Worm (Caenorhabditis elegans) whole organism, young adult: ENCODE measurements around the gene npax-2.

Source experiments
- B0035.1 ChIP-seq: sonication (generic microtip); optimal IDR thresholded peaks from 2 replicates; lab custom pipeline; 2016; ENCODE audit warnings: missing genetic modification characterization, mild to moderate bottlenecking, missing compliant biosample characterization, missing genotype, missing genetic modification reagents
- D2030.7 ChIP-seq: fragments of 200-800 bp; sonication (Bioruptor generic); IDR thresholded peaks from 2 replicates; pipeline ENCODE4 v1.3.6; 2022; ENCODE audit warnings: missing genetic modification reagents, missing genetic modification characterization, missing compliant biosample characterization
- F22D6.2 ChIP-seq: sonication (generic microtip); optimal IDR thresholded peaks from 2 replicates; lab custom pipeline; 2016; ENCODE audit warnings: mild to moderate bottlenecking, missing genetic modification characterization, missing compliant biosample characterization
- F23B12.7 ChIP-seq: sonication (generic microtip); optimal IDR thresholded peaks from 2 replicates; lab custom pipeline; 2017; ENCODE audit warnings: missing genetic modification characterization, mild to moderate bottlenecking, missing compliant biosample characterization, antibody characterized with exemption, moderate library complexity; ENCODE audit not compliant: insufficient read depth
- F57A8.1 ChIP-seq: fragments of 200-800 bp; sonication (Bioruptor generic); optimal IDR thresholded peaks from 2 replicates; lab custom pipeline; 2018; ENCODE audit warnings: mild to moderate bottlenecking, missing genetic modification characterization, moderate library complexity, missing compliant biosample characterization
- F57C9.4 ChIP-seq: sonication (generic microtip); optimal IDR thresholded peaks from 2 replicates; lab custom pipeline; 2017; ENCODE audit warnings: mild to moderate bottlenecking, missing genetic modification characterization, missing compliant biosample characterization
- Y53G8AR.9 ChIP-seq: fragments of 200-800 bp; sonication (Bioruptor generic); conservative IDR thresholded peaks from 2 replicates; pipeline ENCODE4 v1.3.6; 2022; ENCODE audit warnings: missing genetic modification reagents, missing genetic modification characterization, missing compliant biosample characterization
- Y56A3A.18 ChIP-seq: fragments of 200-800 bp; sonication (Bioruptor generic); IDR thresholded peaks from 2 replicates; pipeline ENCODE4 v1.3.6; 2022; ENCODE audit warnings: missing genetic modification reagents, missing genetic modification characterization, missing compliant biosample characterization
- ZK185.1 ChIP-seq: sonication (generic microtip); optimal IDR thresholded peaks from 2 replicates; lab custom pipeline; 2016; ENCODE audit warnings: mild to moderate bottlenecking, missing genetic modification characterization, missing compliant biosample characterization; ENCODE audit not compliant: poor library complexity, severe bottlenecking
- attf-3 ChIP-seq: fragments of 200-800 bp; sonication (Bioruptor generic); conservative IDR thresholded peaks from 2 replicates; pipeline ENCODE4 v1.3.6; 2022; ENCODE audit warnings: missing genetic modification reagents, missing genetic modification characterization, missing compliant biosample characterization
- attf-6 ChIP-seq: fragments of 200-800 bp; sonication (Bioruptor generic); IDR thresholded peaks from 2 replicates; pipeline ENCODE4 v1.3.6; 2022; ENCODE audit warnings: missing genetic modification reagents, missing genetic modification characterization, missing compliant biosample characterization
- ccch-3 ChIP-seq: fragments of 200-800 bp; sonication (Bioruptor generic); optimal IDR thresholded peaks from 2 replicates; lab custom pipeline; 2018; ENCODE audit warnings: mild to moderate bottlenecking, missing genetic modification characterization, missing compliant biosample characterization
- cebp-2 ChIP-seq: fragments of 200-800 bp; sonication (Bioruptor generic); IDR thresholded peaks from 2 replicates; pipeline ENCODE4 v1.3.6; 2022; ENCODE audit warnings: missing genetic modification characterization, missing compliant biosample characterization
- ceh-27 ChIP-seq: fragments of 200-800 bp; sonication (Bioruptor generic); optimal IDR thresholded peaks from 2 replicates; lab custom pipeline; 2018; ENCODE audit warnings: mild to moderate bottlenecking, missing genetic modification characterization, moderate library complexity, missing compliant biosample characterization
- ceh-79 ChIP-seq: sonication (generic microtip); optimal IDR thresholded peaks from 2 replicates; lab custom pipeline; 2017; ENCODE audit warnings: mild to moderate bottlenecking, missing genetic modification characterization, missing compliant biosample characterization
- egl-44 ChIP-seq: fragments of 200-800 bp; sonication (Bioruptor generic); IDR thresholded peaks from 2 replicates; pipeline ENCODE4 v1.3.6; 2022; ENCODE audit warnings: missing genetic modification reagents, missing genetic modification characterization, missing compliant biosample characterization
- egrh-3 ChIP-seq: fragments of 200-800 bp; sonication (Bioruptor generic); IDR thresholded peaks from 2 replicates; pipeline ENCODE4 v1.3.6; 2022; ENCODE audit warnings: missing genetic modification reagents, missing genetic modification characterization, missing compliant biosample characterization
- ekl-4 ChIP-seq: fragments of 200-800 bp; sonication (Bioruptor generic); IDR thresholded peaks from 2 replicates; pipeline ENCODE4 v1.3.6; 2022; ENCODE audit warnings: missing genetic modification reagents, missing genetic modification characterization, missing compliant biosample characterization
- ets-4 ChIP-seq: fragments of 200-800 bp; sonication (Bioruptor generic); optimal IDR thresholded peaks from 2 replicates; lab custom pipeline; 2018; ENCODE audit warnings: mild to moderate bottlenecking, missing genetic modification characterization, missing compliant biosample characterization
- fkh-3 ChIP-seq: sonication (generic microtip); optimal IDR thresholded peaks from 2 replicates; lab custom pipeline; 2016; ENCODE audit warnings: mild to moderate bottlenecking, missing genetic modification characterization, missing compliant biosample characterization
- him-1 ChIP-seq: sonication (generic microtip); optimal IDR thresholded peaks from 2 replicates; lab custom pipeline; 2016; ENCODE audit warnings: missing genotype, missing genetic modification reagents, missing genetic modification characterization, missing compliant biosample characterization
- hlh-26 ChIP-seq: fragments of 200-800 bp; sonication (Bioruptor generic); conservative IDR thresholded peaks from 2 replicates; pipeline ENCODE4 v1.3.6; 2022; ENCODE audit warnings: missing genetic modification reagents, missing genetic modification characterization, missing compliant biosample characterization
- hmg-1.2 ChIP-seq: fragments of 200-800 bp; sonication (Bioruptor generic); IDR thresholded peaks from 2 replicates; pipeline ENCODE4 v1.3.6; 2022; ENCODE audit warnings: missing genetic modification reagents, missing genetic modification characterization, missing compliant biosample characterization
- lag-1 ChIP-seq: fragments of 200-800 bp; sonication (Bioruptor generic); IDR thresholded peaks from 2 replicates; pipeline ENCODE4 v1.3.6; 2022; ENCODE audit warnings: missing genetic modification reagents, missing genetic modification characterization, missing compliant biosample characterization
- lin-26 ChIP-seq: fragments of 200-800 bp; sonication (Bioruptor generic); IDR thresholded peaks from 2 replicates; pipeline ENCODE4 v1.3.6; 2022; ENCODE audit warnings: missing genetic modification reagents, missing genetic modification characterization, missing compliant biosample characterization
- lin-40 ChIP-seq: sonication (generic microtip); optimal IDR thresholded peaks from 2 replicates; lab custom pipeline; 2016; ENCODE audit warnings: missing genetic modification characterization, mild to moderate bottlenecking, missing compliant biosample characterization, missing genotype, missing genetic modification reagents
- lin-54 ChIP-seq: fragments of 200-800 bp; sonication (Bioruptor generic); optimal IDR thresholded peaks from 2 replicates; lab custom pipeline; 2018; ENCODE audit warnings: mild to moderate bottlenecking, missing genetic modification characterization, missing compliant biosample characterization
- madf-8 ChIP-seq: fragments of 200-800 bp; sonication (Bioruptor generic); conservative IDR thresholded peaks from 2 replicates; pipeline ENCODE4 v1.3.6; 2022; ENCODE audit warnings: missing genetic modification reagents, missing genetic modification characterization, missing compliant biosample characterization
- nhr-179 ChIP-seq: sonication (generic microtip); optimal IDR thresholded peaks from 2 replicates; lab custom pipeline; 2016; ENCODE audit warnings: mild to moderate bottlenecking, missing genetic modification characterization, missing compliant biosample characterization
- nhr-27 ChIP-seq: fragments of 200-800 bp; sonication (Bioruptor generic); optimal IDR thresholded peaks from 2 replicates; lab custom pipeline; 2018; ENCODE audit warnings: mild to moderate bottlenecking, missing genetic modification characterization, moderate library complexity, missing compliant biosample characterization
- pbrm-1 ChIP-seq: fragments of 200-800 bp; sonication (Bioruptor generic); IDR thresholded peaks from 2 replicates; pipeline ENCODE4 v1.3.6; 2022; ENCODE audit warnings: missing genetic modification reagents, missing genetic modification characterization, missing compliant biosample characterization
- somi-1 ChIP-seq: fragments of 200-800 bp; sonication (Bioruptor generic); optimal IDR thresholded peaks from 2 replicates; lab custom pipeline; 2018; ENCODE audit warnings: mild to moderate bottlenecking, missing genetic modification characterization, missing compliant biosample characterization
- xnd-1 ChIP-seq: sonication (generic microtip); optimal IDR thresholded peaks from 2 replicates; lab custom pipeline; 2016; ENCODE audit warnings: missing genotype, missing genetic modification reagents, missing genetic modification characterization, missing compliant biosample characterization
- ztf-18 ChIP-seq: sonication (generic microtip); optimal IDR thresholded peaks from 2 replicates; lab custom pipeline; 2016; ENCODE audit warnings: missing genotype, mild to moderate bottlenecking, missing genetic modification characterization, missing compliant biosample characterization
- ztf-25 ChIP-seq: fragments of 200-800 bp; sonication (Bioruptor generic); IDR thresholded peaks from 2 replicates; pipeline ENCODE4 v1.3.6; 2022; ENCODE audit warnings: missing genetic modification reagents, missing genetic modification characterization, missing compliant biosample characterization
- ztf-28 ChIP-seq: fragments of 200-800 bp; sonication (Bioruptor generic); IDR thresholded peaks from 2 replicates; pipeline ENCODE4 v1.3.6; 2022; ENCODE audit warnings: missing genetic modification reagents, missing genetic modification characterization, missing compliant biosample characterization

The npax-2 gene

ce11 chrX:2163084-2163483 is 13.2 kb upstream of the npax-2 start, which contains the start of gene pdf-2 (continued):
- no peak for TF ChIP-seq nhr-179 (tag; lab: Kevin White, UChicago)
- TF ChIP-seq, all 124 proteins: peak for 0

ce11 chrX:2157855-2158254 is 7.9 kb upstream of the npax-2 start:
- TF ChIP-seq ztf-25 (no peak), fkh-3 (tag; lab: Kevin White, UChicago) (no peak), ccch-3 (GFP tag; lab: Kevin White, UChicago) (no peak), ZK185.1 (tag; lab: Kevin White, UChicago) (no peak), somi-1 (GFP tag; lab: Kevin White, UChicago) (no peak), ztf-18 (tag; lab: Kevin White, UChicago) (no peak), egrh-3 (GFP tag; lab: Robert Waterston, UW) (no peak), madf-8 (GFP tag; lab: Robert Waterston, UW) (no peak), cebp-2 (GFP tag; lab: Robert Waterston, UW) (no peak), egl-44 (GFP tag; lab: Robert Waterston, UW) (no peak), xnd-1 (tag; lab: Kevin White, UChicago) (no peak), F23B12.7 (tag; lab: Kevin White, UChicago) (no peak), lin-54 (GFP tag; lab: Kevin White, UChicago) (no peak), hmg-1.2 (no peak), ekl-4 (no peak), hlh-26 (no peak)

ce11 chrX:2153780-2154179 is 3.9 kb upstream of the npax-2 start:
- TF ChIP-seq fkh-3 (tag; lab: Kevin White, UChicago) (no peak), Y56A3A.18 (GFP tag; lab: Robert Waterston, UW) (no peak), somi-1 (GFP tag; lab: Kevin White, UChicago) (no peak), ceh-79 (no peak), him-1 (tag; lab: Kevin White, UChicago) (no peak), F22D6.2 (tag; lab: Kevin White, UChicago) (no peak), nhr-27 (tag; lab: Kevin White, UChicago) (no peak), lag-1 (GFP tag; lab: Robert Waterston, UW) (no peak), attf-6 (GFP tag; lab: Robert Waterston, UW) (no peak), B0035.1 (tag; lab: Kevin White, UChicago) (no peak)

- TF ChIP-seq Y53G8AR.9 (GFP tag; lab: Robert Waterston, UW) (no peak), pbrm-1 (GFP tag; lab: Robert Waterston, UW) (no peak), F57C9.4 (no peak), ets-4 (GFP tag; lab: Kevin White, UChicago) (no peak), ceh-27 (GFP tag; lab: Kevin White, UChicago) (no peak), lin-40 (tag; lab: Kevin White, UChicago) (no peak), lin-26 (GFP tag; lab: Robert Waterston, UW) (no peak), attf-3 (GFP tag; lab: Robert Waterston, UW) (no peak), D2030.7 (GFP tag; lab: Robert Waterston, UW) (no peak), F57A8.1 (GFP tag; lab: Kevin White, UChicago) (no peak), ztf-28 (GFP tag; lab: Robert Waterston, UW) (no peak)
Observed at ce11 chrX:2152062-2152461, 2.2 kb upstream of the npax-2 start.
